Fruit fly (Drosophila melanogaster) whole organism, wandering third instar larva: ENCODE measurements around the gene Nak.

Experiments
- N ChIP-seq: fragments of >200 bp; optimal IDR thresholded peaks from 2 replicates; lab custom pipeline; 2018; ENCODE audit warnings: missing biosample characterization, missing external identifiers, missing genetic modification characterization
- sv ChIP-seq: fragments of 200-800 bp; sonication (Bioruptor generic); optimal IDR thresholded peaks from 3 replicates; lab custom pipeline; 2016; ENCODE audit warnings: missing biosample characterization, missing genetic modification characterization
- woc ChIP-seq: sonication (Bioruptor generic); optimal IDR thresholded peaks from 2 replicates; lab custom pipeline; 2016; ENCODE audit warnings: missing biosample characterization, mild to moderate bottlenecking, missing genetic modification characterization

DNA sequence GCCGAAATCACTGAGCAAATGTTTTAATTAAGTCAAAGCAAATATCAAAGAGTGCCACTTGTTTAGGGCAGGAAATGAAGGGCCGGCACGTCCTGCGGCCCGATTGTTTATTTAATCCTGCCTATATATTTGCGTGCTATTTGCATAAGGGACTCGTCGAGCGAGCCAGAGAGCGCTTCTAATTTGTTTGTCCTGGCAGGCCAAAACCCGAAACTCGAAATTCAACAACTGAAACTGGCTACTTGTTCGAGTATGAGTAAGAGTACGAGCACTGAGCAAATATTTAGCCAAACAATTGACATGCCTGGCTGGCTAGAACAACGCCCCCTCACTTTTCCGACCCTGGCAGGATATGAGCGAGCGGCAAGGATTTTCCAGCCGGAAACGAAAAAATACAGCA is 51.0 kb downstream of the Nak start:
- TF ChIP-seq N (GFP tag; lab: Kevin White, UChicago) (no peak), woc (GFP tag; lab: Kevin White, UChicago) (no peak), sv (no peak)
